Fruit fly (Drosophila melanogaster): ENCODE measurements around the gene CG43844.
A peak's percentile ranks its signal among the peaks of the same experiment; 100 is the strongest.

CG43844 gene

DNA sequence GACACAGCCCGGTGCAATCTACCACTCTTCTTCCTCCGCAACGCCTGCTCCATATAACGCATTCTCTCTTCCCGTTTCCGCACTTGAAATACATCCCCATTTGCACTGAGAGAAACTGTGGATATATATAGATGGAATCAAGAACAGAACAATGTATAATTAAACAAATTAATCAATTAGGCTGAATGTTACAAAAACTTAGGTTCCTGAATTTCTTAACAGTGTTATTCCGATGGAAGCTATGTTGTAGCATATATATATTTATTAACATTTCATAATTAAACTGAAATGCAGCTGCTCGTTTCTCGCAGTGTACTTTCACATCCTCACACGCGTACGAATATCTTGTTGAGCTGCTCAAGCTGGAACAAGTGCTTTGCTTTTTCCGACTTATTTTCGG, 29.8 kb upstream of the CG43844 start (continued):
- TF ChIP-seq CG10979 (tag; optimal IDR thresholded peaks at IDR 0.05): peak; percentile 72
- no peak for TF ChIP-seq Hey (tag; optimal IDR thresholded peaks at IDR 0.05)
- TF ChIP-seq wor (GFP tag; IDR thresholded peaks at IDR 0.05): peak; percentile 32
- TF ChIP-seq CG8359 (GFP tag; optimal IDR thresholded peaks at IDR 0.05; ENCODE audit: borderline replicate concordance): peak; percentile 21
- TF ChIP-seq CG34422 (GFP tag; IDR thresholded peaks at IDR 0.05): 0 out of 3 replicates have a peak, but pooled peaks have one; percentile 37
- peak in 1 of 3 experiments; percentile 75 for TF ChIP-seq lola (GFP tag; optimal IDR thresholded peaks at IDR 0.05)
- peak; percentile 50 for TF ChIP-seq CG4404 (GFP tag; IDR thresholded peaks at IDR 0.05)
- no peak for TF ChIP-seq CG31388 (GFP tag; optimal IDR thresholded peaks at IDR 0.05)
- TF ChIP-seq CG8281 (tag; optimal IDR thresholded peaks at IDR 0.05): no peak
- TF ChIP-seq Camta (GFP tag; optimal IDR thresholded peaks at IDR 0.05): peak; percentile 51
- TF ChIP-seq gem (tag; optimal IDR thresholded peaks at IDR 0.05): peak; percentile 77
- TF ChIP-seq CG17359 (tag; optimal IDR thresholded peaks at IDR 0.05): peak; percentile 44
- peak; percentile 47 for TF ChIP-seq NC2β (GFP tag; optimal IDR thresholded peaks at IDR 0.05)
- TF ChIP-seq CG12219 (GFP tag; optimal IDR thresholded peaks at IDR 0.05): peak; percentile 51
- TF ChIP-seq tap (tag; optimal IDR thresholded peaks at IDR 0.05): no peak
- peak; percentile 8 for TF ChIP-seq CG5245 (GFP tag; optimal IDR thresholded peaks at IDR 0.05)

DNA sequence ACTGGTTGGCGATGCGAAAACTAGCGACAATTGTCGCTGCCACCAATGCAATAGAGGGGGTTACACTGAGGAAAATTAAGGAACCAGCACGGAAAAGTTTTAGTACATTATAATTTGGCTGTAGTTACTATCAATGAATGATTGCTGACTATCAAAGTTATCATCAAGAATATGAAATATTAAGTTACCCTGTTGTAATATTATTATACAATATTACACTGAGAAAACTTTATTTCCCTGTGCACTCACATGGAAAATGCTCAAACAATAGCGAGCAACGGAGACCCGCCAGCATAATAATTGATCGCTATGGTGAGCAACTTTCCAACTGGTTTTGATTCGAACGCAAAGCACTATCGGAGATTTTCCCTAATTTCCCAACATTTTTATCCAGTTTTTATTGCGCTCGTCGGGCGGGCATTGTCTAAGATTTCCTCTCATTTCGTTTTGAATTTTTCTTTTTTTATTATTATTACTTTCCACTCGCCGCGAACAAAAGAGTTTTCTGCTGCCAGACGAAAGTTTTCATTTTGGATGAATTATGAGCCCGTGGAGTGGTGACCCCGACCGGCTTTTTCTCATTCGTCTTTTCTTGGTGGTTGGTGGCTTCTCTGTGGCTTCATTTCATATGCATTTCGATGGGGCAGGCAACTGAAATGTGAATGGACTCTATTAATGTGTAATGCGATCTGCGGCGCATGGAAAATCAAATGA, 27.0 kb upstream of the CG43844 start:
- peak; percentile 68 for TF ChIP-seq CG12659 (GFP tag; optimal IDR thresholded peaks at IDR 0.05)
- TF ChIP-seq Xbp1 (GFP tag; optimal IDR thresholded peaks at IDR 0.05): peak; percentile 81
- TF ChIP-seq CG4424 (GFP tag; optimal IDR thresholded peaks at IDR 0.05): peak; percentile 64
- peak; percentile 9 for TF ChIP-seq CG4328 (GFP tag; optimal IDR thresholded peaks at IDR 0.05)
- TF ChIP-seq CG30431 (GFP tag; optimal IDR thresholded peaks at IDR 0.05): peak; percentile 57
- TF ChIP-seq CG17359 (tag; optimal IDR thresholded peaks at IDR 0.05): peak; percentile 81
- no peak for TF ChIP-seq ro (GFP tag; IDR thresholded peaks at IDR 0.05)
- peak; percentile 74; the same call in 1 of the 2 replicates for TF ChIP-seq wor (GFP tag; IDR thresholded peaks at IDR 0.05)
- peak; percentile 4 for TF ChIP-seq CG3281 (GFP tag; optimal IDR thresholded peaks at IDR 0.05)
- TF ChIP-seq CG7987 (GFP tag; optimal IDR thresholded peaks at IDR 0.05): no peak
- peak; percentile 73 for TF ChIP-seq CG10209 (GFP tag; optimal IDR thresholded peaks at IDR 0.05)
- TF ChIP-seq CG10654 (GFP tag; optimal IDR thresholded peaks at IDR 0.05): peak; percentile 44
- TF ChIP-seq CG13287 (GFP tag; IDR thresholded peaks at IDR 0.05; ENCODE audit: partially characterized antibody): no peak
- peak; percentile 52; the same call in 1 of the 2 replicates for TF ChIP-seq CG7372 (GFP tag; IDR thresholded peaks at IDR 0.05)
- TF ChIP-seq chif (GFP tag; optimal IDR thresholded peaks at IDR 0.05): peak in 1 of 2 experiments; percentile 81
- TF ChIP-seq Camta (GFP tag; optimal IDR thresholded peaks at IDR 0.05): peak; percentile 59
- TF ChIP-seq z (GFP tag; IDR thresholded peaks at IDR 0.05): no peak
- TF ChIP-seq grn (GFP tag; optimal IDR thresholded peaks at IDR 0.05): no peak
- peak; percentile 96 for TF ChIP-seq CG1603 (tag; optimal IDR thresholded peaks at IDR 0.05)
- peak; percentile 56 for TF ChIP-seq CG10267 (tag; optimal IDR thresholded peaks at IDR 0.05)
- TF ChIP-seq dm (GFP tag; optimal IDR thresholded peaks at IDR 0.05): no peak
- TF ChIP-seq ham (GFP tag; IDR thresholded peaks at IDR 0.05): no peak
- TF ChIP-seq sens-2 (GFP tag; IDR thresholded peaks at IDR 0.05): peak; percentile 80
- TF ChIP-seq CG10431 (GFP tag; optimal IDR thresholded peaks at IDR 0.05): peak; percentile 88
- TF ChIP-seq ase (GFP tag; IDR thresholded peaks at IDR 0.05): peak; percentile 50; the same call in 1 of the 3 replicates
- TF ChIP-seq stc (GFP tag; IDR thresholded peaks at IDR 0.05): peak; percentile 82
- TF ChIP-seq CG2875 (GFP tag; optimal IDR thresholded peaks at IDR 0.05): peak; percentile 94
- TF ChIP-seq seq (GFP tag; IDR thresholded peaks at IDR 0.05): peak; percentile 46; the same call in 1 of the 2 replicates
- peak; percentile 79 for TF ChIP-seq CG11723 (GFP tag; optimal IDR thresholded peaks at IDR 0.05)
- no peak for TF ChIP-seq CG7271 (tag; optimal IDR thresholded peaks at IDR 0.05)
- no peak for TF ChIP-seq CG31388 (GFP tag; optimal IDR thresholded peaks at IDR 0.05)
- peak; percentile 68 for TF ChIP-seq chn (GFP tag; optimal IDR thresholded peaks at IDR 0.05)
- TF ChIP-seq Mrtf (GFP tag; IDR thresholded peaks at IDR 0.05): no peak; the same call in 2 of the 3 replicates
- TF ChIP-seq Hey (tag; optimal IDR thresholded peaks at IDR 0.05): no peak
- TF ChIP-seq CG7357 (GFP tag; IDR thresholded peaks at IDR 0.05): peak; percentile 68; the same call in 1 of the 3 replicates
- peak; percentile 71 for TF ChIP-seq trem (tag; optimal IDR thresholded peaks at IDR 0.05)

Data from whole organism, embryonic.